Worm (Caenorhabditis elegans): ENCODE measurements around the gene D1053.2.

ce11 chrX:11696696-11697095 lies 31.3 kb upstream of the D1053.2 start, which contains the start of gene C44C10.12:
- TF ChIP-seq aly-2 (tag; optimal IDR thresholded peaks at IDR 0.05) (no peak), pqm-1 (tag; optimal IDR thresholded peaks at IDR 0.05) (no peak), elt-1 (tag; optimal IDR thresholded peaks at IDR 0.05) (no peak), tbx-2 (tag; optimal IDR thresholded peaks at IDR 0.05) (no peak), daf-12 (tag; optimal IDR thresholded peaks at IDR 0.05) (no peak), nhr-12 (tag; optimal IDR thresholded peaks at IDR 0.05) (no peak), skn-1 (tag; optimal IDR thresholded peaks at IDR 0.05) (no peak), ztf-4 (tag; optimal IDR thresholded peaks at IDR 0.05) (no peak), nhr-237 (tag; optimal IDR thresholded peaks at IDR 0.05) (no peak), elt-3 (tag; optimal IDR thresholded peaks at IDR 0.05) (no peak), snpc-4 (tag; optimal IDR thresholded peaks at IDR 0.05) (no peak)

Measured in whole organism, L3 larva.